Worm (Caenorhabditis elegans): Measurements from ENCODE around the gene spp-10.

The spp-10 gene

DNA sequence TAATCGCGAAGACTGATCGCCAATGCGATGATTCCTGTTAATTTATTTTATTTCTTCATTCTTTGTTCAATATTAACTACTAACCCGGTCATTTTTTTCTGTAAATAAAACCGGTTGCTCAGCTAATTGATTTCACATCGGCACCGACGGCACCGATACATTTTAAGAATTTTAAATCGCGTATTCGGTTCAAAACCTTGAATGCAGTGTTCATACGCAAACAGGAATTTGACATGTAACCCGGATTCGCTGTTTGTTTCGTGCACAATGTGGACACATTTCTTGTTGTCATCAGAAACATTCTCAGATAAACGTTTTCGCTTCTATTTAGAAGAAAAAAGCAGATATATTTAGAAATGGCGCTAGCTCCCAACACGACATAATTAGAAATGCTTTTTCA is 23.0 kb downstream of the spp-10 start:
- TF ChIP-seq snpc-1.2 (GFP tag; IDR thresholded peaks at IDR 0.05) (peak; percentile 64; the same call in 1 of the 2 replicates), gei-8 (GFP tag; optimal IDR thresholded peaks at IDR 0.05) (no peak)

- TF ChIP-seq set-16 (GFP tag; IDR thresholded peaks at IDR 0.05): peak; percentile 88
Measured at ce11 chrIV:8500576-8500975, 23.6 kb downstream of the spp-10 start.

DNA sequence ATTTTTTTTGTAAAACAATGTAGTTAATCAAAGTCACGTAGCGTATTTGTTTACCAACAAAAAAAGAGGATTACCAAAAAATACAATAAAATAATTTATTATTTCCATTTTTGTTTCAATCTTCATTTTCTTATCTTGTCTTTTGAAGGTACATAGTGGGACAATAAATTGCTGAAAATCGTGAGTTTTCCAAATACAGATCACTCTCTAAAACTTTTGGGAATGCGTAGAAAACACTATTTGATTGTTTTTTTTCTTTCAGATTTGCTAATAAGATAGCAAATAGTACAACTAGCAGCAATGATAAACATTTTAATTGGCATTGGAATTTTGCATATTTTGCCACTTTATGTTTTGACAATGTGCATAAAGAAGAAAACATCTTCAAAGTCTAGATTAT is 24.4 kb downstream of the spp-10 start, which contains the start of gene C28C12.1:
C28C12.1 (plus strand) TSS at position 301 of the 400 bp plus-strand sequence.
- TF ChIP-seq lin-29 (GFP tag; IDR thresholded peaks at IDR 0.05) (no peak), ztf-7 (tag; optimal IDR thresholded peaks at IDR 0.05) (no peak), lin-15B (tag; optimal IDR thresholded peaks at IDR 0.05) (no peak), egl-27 (tag; optimal IDR thresholded peaks at IDR 0.05) (no peak), hif-1 (tag; optimal IDR thresholded peaks at IDR 0.05) (no peak), php-3 (GFP tag; IDR thresholded peaks at IDR 0.05) (no peak), ZK546.5 (tag; optimal IDR thresholded peaks at IDR 0.05) (no peak), Y105C5A.15 (GFP tag; IDR thresholded peaks at IDR 0.05) (no peak), aha-1 (tag) (no peak), Y48G9A.11 (GFP tag; IDR thresholded peaks at IDR 0.05) (no peak), T20F7.1 (GFP tag; optimal IDR thresholded peaks at IDR 0.05) (no peak), hlh-11 (tag; optimal IDR thresholded peaks at IDR 0.05) (no peak), ces-1 (GFP tag; optimal IDR thresholded peaks at IDR 0.05) (no peak), lin-1 (GFP tag; IDR thresholded peaks at IDR 0.05) (no peak), zfp-3 (GFP tag; conservative IDR thresholded peaks at IDR 0.05) (no peak)

DNA sequence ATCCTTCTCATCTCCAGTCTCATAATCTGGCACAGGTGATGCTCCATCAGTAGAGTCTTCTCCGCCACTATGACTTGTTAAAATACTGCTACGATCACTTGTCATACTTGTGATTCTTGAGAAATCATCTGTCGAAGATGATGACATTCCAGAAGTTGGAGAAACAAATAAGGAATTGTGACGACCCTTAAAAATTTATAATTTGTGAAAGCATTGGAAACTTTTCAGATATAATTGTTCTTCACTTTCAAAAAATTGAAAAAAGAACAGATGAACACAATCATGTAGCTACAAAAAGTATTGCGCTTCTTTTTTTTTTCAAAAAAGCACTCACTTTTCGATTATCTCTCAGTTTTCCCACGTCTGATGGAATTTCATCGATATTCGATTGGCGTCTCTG is 29.1 kb downstream of the spp-10 start:
- TF ChIP-seq unc-62 (GFP tag; optimal IDR thresholded peaks at IDR 0.05 in 1 of 2) (peak in 1 of 2 experiments; percentile 95), unc-62 (tag; optimal IDR thresholded peaks at IDR 0.05) (no peak), zag-1 (tag; optimal IDR thresholded peaks at IDR 0.05) (no peak)

DNA sequence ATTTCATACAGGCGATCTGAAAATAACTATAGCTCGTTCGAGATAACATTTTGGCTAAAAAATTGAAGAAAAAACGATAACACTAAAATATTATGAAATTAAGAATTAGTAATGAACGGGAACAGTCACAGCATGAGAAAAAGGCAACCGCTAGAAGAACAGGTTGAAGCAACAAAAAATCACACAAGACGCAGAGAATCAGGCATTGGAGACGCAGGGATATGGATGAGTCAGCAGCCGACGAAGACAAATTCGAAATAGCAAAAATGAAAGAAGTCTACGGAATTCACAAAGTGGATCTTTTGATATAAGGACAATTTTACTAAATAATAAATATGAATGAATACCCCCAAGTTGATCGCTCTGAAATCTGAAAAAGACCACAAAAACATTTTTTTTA is 33.6 kb downstream of the spp-10 start, which contains the start of gene tag-77:
tag-77 (minus strand) TSS at position 15 of the 400 bp plus-strand sequence.
- TF ChIP-seq dve-1 (tag; optimal IDR thresholded peaks at IDR 0.05; ENCODE audit: insufficient read depth) (peak; percentile 21), hlh-30 (tag; optimal IDR thresholded peaks at IDR 0.05; ENCODE audit: insufficient read depth) (peak; percentile 36), nhr-102 (tag; optimal IDR thresholded peaks at IDR 0.05) (no peak), nhr-6 (tag; optimal IDR thresholded peaks at IDR 0.05) (peak; percentile 13), mdl-1 (tag; optimal IDR thresholded peaks at IDR 0.05) (peak in 1 of 2 experiments; percentile 4), nhr-11 (tag; optimal IDR thresholded peaks at IDR 0.05) (no peak), nhr-48 (tag; optimal IDR thresholded peaks at IDR 0.05) (no peak), nhr-28 (tag; optimal IDR thresholded peaks at IDR 0.05) (peak; percentile 26), unc-130 (GFP tag; optimal IDR thresholded peaks at IDR 0.05) (no peak), arid-1 (GFP tag; conservative IDR thresholded peaks at IDR 0.05) (peak; percentile 23; the same call in 1 of the 2 replicates), spr-3 (GFP tag; optimal IDR thresholded peaks at IDR 0.05) (no peak)

- TF ChIP-seq nhr-48 (tag; optimal IDR thresholded peaks at IDR 0.05) (no peak), spr-1 (tag; optimal IDR thresholded peaks at IDR 0.05) (no peak), zag-1 (tag; optimal IDR thresholded peaks at IDR 0.05) (no peak), dve-1 (tag; optimal IDR thresholded peaks at IDR 0.05; ENCODE audit: insufficient read depth) (peak; percentile 24), unc-130 (GFP tag; optimal IDR thresholded peaks at IDR 0.05) (peak; percentile 39), ama-1 (optimal IDR thresholded peaks at IDR 0.05) (no peak), F49E8.2 (tag; optimal IDR thresholded peaks at IDR 0.05; ENCODE audit: borderline replicate concordance) (no peak), hmg-1.1 (GFP tag; IDR thresholded peaks at IDR 0.05) (0 out of 2 replicates have a peak, but pooled peaks have one; percentile 12), tra-1 (GFP tag; IDR thresholded peaks at IDR 0.05) (no peak), nhr-42 (GFP tag; IDR thresholded peaks at IDR 0.05) (no peak), hlh-30 (tag; optimal IDR thresholded peaks at IDR 0.05; ENCODE audit: insufficient read depth) (peak; percentile 57), nhr-28 (tag; optimal IDR thresholded peaks at IDR 0.05) (no peak), lin-38 (GFP tag; IDR thresholded peaks at IDR 0.05) (peak; percentile 44), mdt-29 (GFP tag; IDR thresholded peaks at IDR 0.05) (no peak), mxl-3 (GFP tag; optimal IDR thresholded peaks at IDR 0.05) (no peak), zip-11 (GFP tag; IDR thresholded peaks at IDR 0.05) (no peak), sdz-12 (GFP tag; optimal IDR thresholded peaks at IDR 0.05) (no peak), ces-1 (GFP tag; optimal IDR thresholded peaks at IDR 0.05) (peak; percentile 58)
Measured at ce11 chrIV:8511056-8511455, 34.1 kb downstream of the spp-10 start, which contains the start of gene mes-6. Gene mes-6 (plus strand): TSS chrIV:8511284.
